Worm (Caenorhabditis elegans): ENCODE data around the gene F44A6.4.

ce11 chrX:10216344-10216743 lies 1.0 kb upstream of the F44A6.4 start:
- no peak for TF ChIP-seq unc-39 (tag; optimal IDR thresholded peaks at IDR 0.05)
- no peak for TF ChIP-seq ces-1 (GFP tag; optimal IDR thresholded peaks at IDR 0.05)
- TF ChIP-seq lin-32 (GFP tag; optimal IDR thresholded peaks at IDR 0.05) = no peak
- no peak for TF ChIP-seq zip-8 (tag; optimal IDR thresholded peaks at IDR 0.05)
- TF ChIP-seq unc-62 (GFP tag; optimal IDR thresholded peaks at IDR 0.05) = no peak
- no peak for TF ChIP-seq lin-13 (tag; optimal IDR thresholded peaks at IDR 0.05)
- TF ChIP-seq tbx-8 (GFP tag; optimal IDR thresholded peaks at IDR 0.05) = no peak
- TF ChIP-seq blmp-1 (tag; optimal IDR thresholded peaks at IDR 0.05) = no peak
- no peak for TF ChIP-seq nhr-12 (tag; optimal IDR thresholded peaks at IDR 0.05)
- TF ChIP-seq lsy-2 (tag; optimal IDR thresholded peaks at IDR 0.05) = no peak

Measured in whole organism, mixed stage, embryonic.